Fruit fly (Drosophila melanogaster) whole organism, adult: ENCODE data around the gene ND-SGDH.

Experiments
- CG1620 ChIP-seq: fragments of 200-800 bp; sonication (Bioruptor generic); optimal IDR thresholded peaks from 2 replicates; lab custom pipeline; 2016; ENCODE audit warnings: missing biosample characterization, missing genetic modification characterization
- CG33017 ChIP-seq: fragments of 200-800 bp; sonication (Bioruptor generic); optimal IDR thresholded peaks from 2 replicates; lab custom pipeline; 2018; ENCODE audit warnings: missing biosample characterization, mild to moderate bottlenecking, missing genetic modification characterization, moderate library complexity
- CG7101 ChIP-seq: fragments of 200-800 bp; sonication (Bioruptor generic); optimal IDR thresholded peaks from 2 replicates; lab custom pipeline; 2018; ENCODE audit warnings: missing biosample characterization, mild to moderate bottlenecking, missing genetic modification characterization, moderate library complexity
- Hr96 ChIP-seq: fragments of 200-800 bp; sonication (Bioruptor generic); optimal IDR thresholded peaks from 2 replicates; lab custom pipeline; 2016; ENCODE audit warnings: missing biosample characterization, missing genetic modification characterization
- Mnt ChIP-seq: fragments of 200-800 bp; sonication (Bioruptor generic); optimal IDR thresholded peaks from 2 replicates; lab custom pipeline; 2016; ENCODE audit warnings: missing biosample characterization, mild to moderate bottlenecking, missing genetic modification characterization
- bab1 ChIP-seq: fragments of 200-800 bp; sonication (Bioruptor generic); optimal IDR thresholded peaks from 3 replicates; lab custom pipeline; 2019; ENCODE audit warnings: missing biosample characterization, mild to moderate bottlenecking, missing genetic modification characterization, moderate library complexity
- cic ChIP-seq: fragments of 200-800 bp; sonication (Bioruptor generic); optimal IDR thresholded peaks from 2 replicates; lab custom pipeline; 2017; ENCODE audit warnings: missing biosample characterization, mild to moderate bottlenecking, missing genetic modification characterization, moderate library complexity
- kay ChIP-seq: fragments of 200-800 bp; sonication (Bioruptor generic); peaks from one replicate; lab custom pipeline; 2016; ENCODE audit warnings: missing biosample characterization, missing genetic modification characterization, borderline replicate concordance
- toe ChIP-seq: fragments of 200-800 bp; sonication (Bioruptor generic); optimal IDR thresholded peaks from 2 replicates; lab custom pipeline; 2016; ENCODE audit warnings: missing biosample characterization, missing genetic modification characterization

dm6 chr3L:12119875-12120485, 18.4 kb downstream of the ND-SGDH start, which contains the start of gene CG11560:
- TF ChIP-seq CG33017 (tag; lab: Kevin White, UChicago): no peak
- no peak for TF ChIP-seq kay (GFP tag; lab: Kevin White, UChicago)
- no peak for TF ChIP-seq CG1620 (GFP tag; lab: Kevin White, UChicago)
- TF ChIP-seq Hr96 (GFP tag; lab: Kevin White, UChicago): no peak
- no peak for TF ChIP-seq toe (GFP tag; lab: Kevin White, UChicago)
- no peak for TF ChIP-seq cic (GFP tag; lab: Kevin White, UChicago)
- no peak for TF ChIP-seq CG7101 (tag; lab: Kevin White, UChicago)
- peak; percentile 25 for TF ChIP-seq bab1 (GFP tag; lab: Kevin White, UChicago)
- no peak for TF ChIP-seq Mnt
